Fruit fly (Drosophila melanogaster) Kc167 (cell line): ENCODE results near the gene CG31088.

Experiments used
- Myc ChIP-seq: fragments of >200 bp; optimal IDR thresholded peaks from 2 replicates; lab custom pipeline; 2017; ENCODE audit warnings: missing external identifiers
- Sin3A ChIP-seq: fragments of >200 bp; optimal IDR thresholded peaks from 2 replicates; lab custom pipeline; 2018; ENCODE audit warnings: missing external identifiers
- h ChIP-seq: fragments of >200 bp; optimal IDR thresholded peaks from 3 replicates; lab custom pipeline; 2018; ENCODE audit warnings: missing external identifiers
- insv ChIP-seq: fragments of >200 bp; optimal IDR thresholded peaks from 3 replicates; lab custom pipeline; 2018; ENCODE audit warnings: missing external identifiers
- psq ChIP-seq: fragments of >200 bp; optimal IDR thresholded peaks from 2 replicates; lab custom pipeline; 2017; ENCODE audit warnings: missing external identifiers
- ttk ChIP-seq: sonication (Bioruptor generic); optimal IDR thresholded peaks from 2 replicates; lab custom pipeline; 2017; ENCODE audit warnings: missing external identifiers

dm6 chr3R:15921747-15922146 is 29.0 kb downstream of the CG31088 start:
- TF ChIP-seq psq (lab: Kevin White, UChicago) = no peak
- TF ChIP-seq insv (lab: Kevin White, UChicago) = no peak
- TF ChIP-seq Sin3A (lab: Kevin White, UChicago) = no peak
- no peak for TF ChIP-seq h (lab: Kevin White, UChicago)
- no peak for TF ChIP-seq ttk
- TF ChIP-seq Myc (lab: Kevin White, UChicago) = no peak
